Fruit fly (Drosophila melanogaster): ENCODE results near the gene Pgant2.

Gene Pgant2

dm6 chr2L:3417613-3418012 is 8.9 kb downstream of the Pgant2 start:
- peak; percentile 4 for TF ChIP-seq svp (GFP tag)
- TF ChIP-seq CG10669 (GFP tag; optimal IDR thresholded peaks at IDR 0.05), result no peak

- TF ChIP-seq Eip75B (GFP tag; optimal IDR thresholded peaks at IDR 0.05) (peak; percentile 48), achi (GFP tag; optimal IDR thresholded peaks at IDR 0.05) (peak; percentile 39), svp (GFP tag) (peak; percentile 49), spab (GFP tag; optimal IDR thresholded peaks at IDR 0.05) (no peak), fkh (GFP tag; optimal IDR thresholded peaks at IDR 0.05) (no peak), vri (GFP tag; optimal IDR thresholded peaks at IDR 0.05) (no peak), Hr39 (GFP tag; optimal IDR thresholded peaks at IDR 0.05) (no peak), fd59A (GFP tag; optimal IDR thresholded peaks at IDR 0.05) (no peak), Smox (GFP tag; optimal IDR thresholded peaks at IDR 0.05) (no peak), Blimp-1 (GFP tag; optimal IDR thresholded peaks at IDR 0.05) (peak; percentile 33), dac (GFP tag; optimal IDR thresholded peaks at IDR 0.05) (no peak), Hr38 (GFP tag; optimal IDR thresholded peaks at IDR 0.05) (no peak), CG6808 (GFP tag; optimal IDR thresholded peaks at IDR 0.05) (peak; percentile 91), Ets21C (GFP tag; optimal IDR thresholded peaks at IDR 0.05) (no peak), CG11762 (GFP tag; optimal IDR thresholded peaks at IDR 0.05; ENCODE audit: insufficient read depth) (no peak), CG8119 (GFP tag; IDR thresholded peaks at IDR 0.05) (0 out of 3 replicates have a peak, but pooled peaks have one; percentile 14), esn (GFP tag; optimal IDR thresholded peaks at IDR 0.05) (no peak), CG6163 (GFP tag; IDR thresholded peaks at IDR 0.05) (peak; percentile 60; the same call in 2 of the 3 replicates), CG10631 (GFP tag; optimal IDR thresholded peaks at IDR 0.05) (no peak), Eip93F (GFP tag; optimal IDR thresholded peaks at IDR 0.05) (no peak), Gug (GFP tag; IDR thresholded peaks at IDR 0.05) (no peak), CG16779 (tag; optimal IDR thresholded peaks at IDR 0.05) (no peak), Met (GFP tag; optimal IDR thresholded peaks at IDR 0.05) (no peak), CG6854 (GFP tag; optimal IDR thresholded peaks at IDR 0.05) (no peak), CG4318 (GFP tag; optimal IDR thresholded peaks at IDR 0.05) (no peak), CG6792 (GFP tag; optimal IDR thresholded peaks at IDR 0.05) (peak; percentile 5), CG8319 (GFP tag; optimal IDR thresholded peaks at IDR 0.05) (no peak), lz (GFP tag; optimal IDR thresholded peaks at IDR 0.05) (no peak), pdm3 (GFP tag; optimal IDR thresholded peaks at IDR 0.05) (peak; percentile 11), ss (GFP tag; optimal IDR thresholded peaks at IDR 0.05) (peak in 1 of 2 experiments; percentile 37), OdsH (GFP tag; optimal IDR thresholded peaks at IDR 0.05) (peak; percentile 13), CG34406 (GFP tag; optimal IDR thresholded peaks at IDR 0.05) (peak; percentile 23), CG15336 (GFP tag; IDR thresholded peaks at IDR 0.05) (peak; percentile 69), CG6276 (GFP tag; optimal IDR thresholded peaks at IDR 0.05) (no peak), net (GFP tag; optimal IDR thresholded peaks at IDR 0.05) (peak; percentile 51), Hr4 (GFP tag; optimal IDR thresholded peaks at IDR 0.05) (peak; percentile 22), Ets96B (tag; optimal IDR thresholded peaks at IDR 0.05) (peak; percentile 35), CG11294 (GFP tag; IDR thresholded peaks at IDR 0.05) (no peak), CG11902 (GFP tag; optimal IDR thresholded peaks at IDR 0.05) (peak; percentile 30), Lpt (GFP tag; optimal IDR thresholded peaks at IDR 0.05) (no peak), dsx (GFP tag; optimal IDR thresholded peaks at IDR 0.05; ENCODE audit: poor library complexity, severe bottlenecking) (no peak), fd85E (GFP tag; optimal IDR thresholded peaks at IDR 0.05) (no peak), Sox14 (GFP tag; optimal IDR thresholded peaks at IDR 0.05) (no peak), CG9139 (GFP tag; optimal IDR thresholded peaks at IDR 0.05) (no peak), Sox102F (GFP tag; optimal IDR thresholded peaks at IDR 0.05) (no peak), CG3919 (GFP tag; optimal IDR thresholded peaks at IDR 0.05) (peak; percentile 42), CG31627 (GFP tag; optimal IDR thresholded peaks at IDR 0.05) (no peak), eg (GFP tag; IDR thresholded peaks at IDR 0.05) (0 out of 3 replicates have a peak, but pooled peaks have one; percentile 23)
Measured at dm6 chr2L:3416527-3417304, 9.8 kb downstream of the Pgant2 start, which contains the start of gene CG31952. TSS of gene CG31952 (plus strand) at chr2L:3416693.
